Worm (Caenorhabditis elegans) whole organism, L4 larva: ENCODE data around the gene lsy-12.

Experiments
- lin-15B ChIP-seq: fragments of 150-350 bp; sonication (generic microtip); optimal IDR thresholded peaks from 3 replicates; lab custom pipeline; 2014; ENCODE audit warnings: missing biosample characterization, missing genetic modification characterization
- nhr-11 ChIP-seq: fragments of 150-350 bp; optimal IDR thresholded peaks from 2 replicates; lab custom pipeline; 2014; ENCODE audit warnings: missing biosample characterization, missing genetic modification characterization
- nhr-76 ChIP-seq: fragments of 150-350 bp; optimal IDR thresholded peaks from 2 replicates; lab custom pipeline; 2014; ENCODE audit warnings: missing biosample characterization, missing genetic modification characterization

DNA sequence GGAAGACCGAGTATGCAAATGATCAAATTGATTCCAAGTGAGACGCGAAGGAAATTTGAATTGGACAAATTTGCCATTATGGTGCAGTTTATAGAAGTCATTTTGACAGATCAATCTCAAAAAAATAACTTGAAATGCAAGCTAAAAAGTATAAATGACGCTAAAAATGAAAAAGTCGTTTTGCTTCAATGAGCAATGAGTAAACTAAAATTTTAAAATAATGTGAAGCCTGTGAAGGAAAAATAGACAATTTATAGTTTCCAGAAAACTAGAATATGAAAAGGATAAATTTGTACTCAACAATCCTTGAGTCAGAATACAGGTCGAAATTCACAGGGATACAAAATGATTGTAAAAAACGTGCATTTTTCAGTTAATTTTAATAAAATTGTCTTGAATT is 8.5 kb upstream of the lsy-12 start, which contains the start of gene srab-17:
- TF ChIP-seq nhr-76 (tag; lab: Kevin White, UChicago) (no peak), nhr-11 (tag; lab: Kevin White, UChicago) (no peak), lin-15B (no peak)
